In the genomic region with DNA sequence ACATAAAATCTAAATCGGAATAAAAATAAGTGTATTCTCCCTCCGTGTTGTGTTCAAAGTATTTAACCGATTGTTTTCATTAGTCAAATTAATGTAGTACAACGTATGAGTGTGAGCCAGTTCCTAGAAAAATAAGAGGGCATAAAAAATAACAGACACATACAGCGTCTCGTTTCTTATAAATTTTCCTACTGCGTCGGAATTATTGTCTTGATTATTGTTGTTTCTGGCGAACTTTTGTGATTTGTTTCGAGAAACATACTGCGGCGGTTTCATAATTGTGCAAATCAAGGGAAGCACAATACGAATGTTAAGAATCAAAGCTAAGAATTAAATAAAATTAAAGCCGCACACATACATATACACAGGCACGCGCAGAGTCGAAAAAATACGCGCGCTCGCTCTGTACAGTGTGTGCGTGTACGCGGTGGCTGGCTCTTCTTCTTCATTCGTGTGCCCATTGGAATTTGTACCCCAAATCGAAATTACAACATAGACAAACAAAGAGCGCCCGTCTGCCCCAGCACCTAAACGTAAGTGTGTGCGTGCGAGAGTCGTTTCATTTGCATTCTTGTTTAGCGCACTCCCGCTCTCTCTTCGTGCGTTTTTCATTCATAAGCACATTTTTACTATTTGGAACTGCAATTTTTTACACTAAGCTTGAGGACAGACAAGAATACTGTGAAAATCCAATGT, we compare ENCODE assay signal across 5 fruit fly cellular contexts.
TF ChIP-seq lines count a peak whose summit lies in the region.

No protein-coding gene starts in this region.

- TF ChIP-seq CTCF in whole organism, embryonic (GFP tag; optimal IDR thresholded peaks at IDR 0.05; lab: Kevin White, UChicago) = no peak

TF ChIP-seq in whole organism, adult, 20 proteins besides CTCF, POLR2A, EP300 and RAD21 (continues in another document):
- peak; percentile 81 for TF ChIP-seq cic (GFP tag; optimal IDR thresholded peaks at IDR 0.05; lab: Kevin White, UChicago)
- TF ChIP-seq CG7045 (GFP tag; optimal IDR thresholded peaks at IDR 0.05; lab: Kevin White, UChicago) = no peak
- TF ChIP-seq ovo (GFP tag; optimal IDR thresholded peaks at IDR 0.05; lab: Kevin White, UChicago) = no peak
- peak; percentile 50 for TF ChIP-seq Clk (GFP tag; optimal IDR thresholded peaks at IDR 0.05; lab: Kevin White, UChicago)
- TF ChIP-seq bab1 (GFP tag; optimal IDR thresholded peaks at IDR 0.05; lab: Kevin White, UChicago) = no peak
- peak; percentile 96 for TF ChIP-seq CG12768 (GFP tag; optimal IDR thresholded peaks at IDR 0.05; lab: Kevin White, UChicago)
- TF ChIP-seq kay (GFP tag; lab: Kevin White, UChicago; ENCODE audit: borderline replicate concordance) = peak; percentile 44
- no peak for TF ChIP-seq CG7101 (tag; optimal IDR thresholded peaks at IDR 0.05; lab: Kevin White, UChicago)
- TF ChIP-seq CG5204 (GFP tag; optimal IDR thresholded peaks at IDR 0.05; lab: Kevin White, UChicago) = peak; percentile 50
- no peak for TF ChIP-seq CG11617 (GFP tag; optimal IDR thresholded peaks at IDR 0.05; lab: Kevin White, UChicago)
- TF ChIP-seq toe (GFP tag; optimal IDR thresholded peaks at IDR 0.05; lab: Kevin White, UChicago) = no peak
- peak; percentile 57 for TF ChIP-seq Hr96 (GFP tag; optimal IDR thresholded peaks at IDR 0.05; lab: Kevin White, UChicago)
- TF ChIP-seq CG33017 (tag; optimal IDR thresholded peaks at IDR 0.05; lab: Kevin White, UChicago) = peak; percentile 34
- peak; percentile 40 for TF ChIP-seq Mnt (GFP tag; optimal IDR thresholded peaks at IDR 0.05; lab: Kevin White, UChicago)
- no peak for TF ChIP-seq pad (GFP tag; optimal IDR thresholded peaks at IDR 0.05; lab: Kevin White, UChicago)
- TF ChIP-seq cnc (optimal IDR thresholded peaks at IDR 0.05; lab: Kevin White, UChicago) = no peak
- TF ChIP-seq CG14711 (tag; optimal IDR thresholded peaks at IDR 0.05; lab: Kevin White, UChicago) = no peak

TF ChIP-seq in whole organism, embryonic, 481 proteins besides CTCF, POLR2A, EP300 and RAD21 (continues in another document):
- TF ChIP-seq sob (GFP tag; IDR thresholded peaks at IDR 0.05; lab: Robert Waterston, UW) (peak; percentile 37; the same call in 1 of the 2 replicates), Meics (GFP tag; optimal IDR thresholded peaks at IDR 0.05; lab: Kevin White, UChicago) (peak; percentile 5), CG7786 (GFP tag; optimal IDR thresholded peaks at IDR 0.05; lab: Kevin White, UChicago) (no peak), Awh (GFP tag; IDR thresholded peaks at IDR 0.05; lab: Robert Waterston, UW) (peak; percentile 51), CG4707 (GFP tag; optimal IDR thresholded peaks at IDR 0.05; lab: Kevin White, UChicago) (no peak), CG12299 (tag; optimal IDR thresholded peaks at IDR 0.05; lab: Kevin White, UChicago) (no peak), Scr (GFP tag; IDR thresholded peaks at IDR 0.05; lab: Robert Waterston, UW; ENCODE audit: partially characterized antibody) (0 out of 2 replicates have a peak, but pooled peaks have one; percentile 24), sens (GFP tag; lab: Kevin White, UChicago) (peak; percentile 30), prd (optimal IDR thresholded peaks at IDR 0.05; lab: Kevin White, UChicago) (no peak), prd (GFP tag; IDR thresholded peaks at IDR 0.05; lab: Robert Waterston, UW) (no peak), Fer1 (GFP tag; optimal IDR thresholded peaks at IDR 0.05; lab: Kevin White, UChicago) (peak; percentile 34), CG14441 (GFP tag; IDR thresholded peaks at IDR 0.05; lab: Robert Waterston, UW) (0 out of 2 replicates have a peak, but pooled peaks have one; percentile 22), ro (GFP tag; IDR thresholded peaks at IDR 0.05; lab: Robert Waterston, UW) (no peak), HmgZ (tag; optimal IDR thresholded peaks at IDR 0.05; lab: Kevin White, UChicago) (peak; percentile 6), NFAT (GFP tag; IDR thresholded peaks at IDR 0.05; lab: Robert Waterston, UW) (peak; percentile 24; the same call in 1 of the 2 replicates), ab (GFP tag; optimal IDR thresholded peaks at IDR 0.05; lab: Kevin White, UChicago) (no peak)

TF ChIP-seq in whole organism, prepupa, 60 proteins besides CTCF, POLR2A, EP300 and RAD21 (continues in another document):
- TF ChIP-seq CG16779 (tag; optimal IDR thresholded peaks at IDR 0.05; lab: Kevin White, UChicago) (no peak), OdsH (GFP tag; optimal IDR thresholded peaks at IDR 0.05; lab: Kevin White, UChicago) (no peak), Smox (GFP tag; optimal IDR thresholded peaks at IDR 0.05; lab: Kevin White, UChicago) (no peak), fd85E (GFP tag; optimal IDR thresholded peaks at IDR 0.05; lab: Kevin White, UChicago) (no peak), Sox15 (GFP tag; optimal IDR thresholded peaks at IDR 0.05; lab: Kevin White, UChicago) (no peak), CG4318 (GFP tag; optimal IDR thresholded peaks at IDR 0.05; lab: Kevin White, UChicago) (no peak), Gug (GFP tag; IDR thresholded peaks at IDR 0.05; lab: Robert Waterston, UW) (0 out of 2 replicates have a peak, but pooled peaks have one; percentile 26), CG9139 (GFP tag; optimal IDR thresholded peaks at IDR 0.05; lab: Kevin White, UChicago) (peak; percentile 30), svp (GFP tag; lab: Kevin White, UChicago) (no peak), fkh (GFP tag; optimal IDR thresholded peaks at IDR 0.05; lab: Kevin White, UChicago) (peak; percentile 90), CG11294 (GFP tag; IDR thresholded peaks at IDR 0.05; lab: Robert Waterston, UW) (no peak), CG8632 (GFP tag; optimal IDR thresholded peaks at IDR 0.05; lab: Kevin White, UChicago) (no peak), CG11902 (GFP tag; optimal IDR thresholded peaks at IDR 0.05; lab: Kevin White, UChicago) (no peak), Eip93F (GFP tag; optimal IDR thresholded peaks at IDR 0.05; lab: Kevin White, UChicago) (peak; percentile 41), Sox102F (GFP tag; optimal IDR thresholded peaks at IDR 0.05; lab: Kevin White, UChicago) (no peak), topi (GFP tag; optimal IDR thresholded peaks at IDR 0.05; lab: Kevin White, UChicago) (no peak), CG6854 (GFP tag; optimal IDR thresholded peaks at IDR 0.05; lab: Kevin White, UChicago) (peak; percentile 49), CG6276 (GFP tag; optimal IDR thresholded peaks at IDR 0.05; lab: Kevin White, UChicago) (peak; percentile 78)

TF ChIP-seq in whole organism, pupa, 21 proteins besides CTCF, POLR2A, EP300 and RAD21:
- TF ChIP-seq CG13204 (GFP tag; optimal IDR thresholded peaks at IDR 0.05; lab: Kevin White, UChicago) (peak; percentile 64), CG4496 (GFP tag; IDR thresholded peaks at IDR 0.05; lab: Robert Waterston, UW) (peak; percentile 77), rn (GFP tag; IDR thresholded peaks at IDR 0.05; lab: Robert Waterston, UW) (no peak), Ets98B (GFP tag; IDR thresholded peaks at IDR 0.05; lab: Robert Waterston, UW) (peak; percentile 66; the same call in 1 of the 2 replicates), CG12605 (GFP tag; IDR thresholded peaks at IDR 0.05; lab: Robert Waterston, UW) (peak; percentile 78), Pif1A (GFP tag; optimal IDR thresholded peaks at IDR 0.05; lab: Kevin White, UChicago) (peak; percentile 18), Snoo (tag; optimal IDR thresholded peaks at IDR 0.05; lab: Kevin White, UChicago) (peak; percentile 19), CG9948 (tag; optimal IDR thresholded peaks at IDR 0.05; lab: Kevin White, UChicago) (no peak), gl (tag; optimal IDR thresholded peaks at IDR 0.05; lab: Kevin White, UChicago) (peak; percentile 49), CG10348 (GFP tag; IDR thresholded peaks at IDR 0.05; lab: Robert Waterston, UW) (no peak), CG32121 (GFP tag; IDR thresholded peaks at IDR 0.05; lab: Robert Waterston, UW) (peak; percentile 67), CG14655 (GFP tag; optimal IDR thresholded peaks at IDR 0.05; lab: Kevin White, UChicago) (peak; percentile 29), fd96Ca (GFP tag; IDR thresholded peaks at IDR 0.05; lab: Robert Waterston, UW) (peak; percentile 65; the same call in 2 of the 3 replicates), D1 (tag; optimal IDR thresholded peaks at IDR 0.05; lab: Kevin White, UChicago) (peak; percentile 63), CG8159 (tag; optimal IDR thresholded peaks at IDR 0.05; lab: Kevin White, UChicago) (peak; percentile 8)

TF ChIP-seq in whole organism, wandering third instar larva, 38 proteins besides CTCF, POLR2A, EP300 and RAD21:
- TF ChIP-seq Hnf4 (GFP tag; optimal IDR thresholded peaks at IDR 0.05; lab: Kevin White, UChicago) = peak; percentile 64
- no peak for TF ChIP-seq Rel (GFP tag; optimal IDR thresholded peaks at IDR 0.05; lab: Kevin White, UChicago)
- TF ChIP-seq Rel (tag; optimal IDR thresholded peaks at IDR 0.05; lab: Kevin White, UChicago) = peak; percentile 36
- TF ChIP-seq sv (GFP tag; optimal IDR thresholded peaks at IDR 0.05; lab: Kevin White, UChicago) = no peak
- peak; percentile 2 for TF ChIP-seq N (GFP tag; optimal IDR thresholded peaks at IDR 0.05; lab: Kevin White, UChicago)
TF ChIP-seq in whole organism, wandering third instar larva: peak in this region for 3.
